Fruit fly (Drosophila melanogaster) whole organism, pupa: ENCODE results near the gene CG16782.

Experiments
- CG4496 ChIP-seq: fragments of 200-800 bp; sonication (Bioruptor generic); IDR thresholded peaks from 3 replicates; pipeline ENCODE4 v1.3.6; 2022; ENCODE audit warnings: missing biosample characterization, missing genetic modification characterization
- CG8159 ChIP-seq: fragments of 200-800 bp; sonication (Bioruptor generic); optimal IDR thresholded peaks from 3 replicates; lab custom pipeline; 2018; ENCODE audit warnings: missing biosample characterization, mild to moderate bottlenecking, missing genetic modification characterization, moderate library complexity
- EcR ChIP-seq: fragments of 200-800 bp; sonication (Bioruptor generic); optimal IDR thresholded peaks from 3 replicates; lab custom pipeline; 2019; ENCODE audit warnings: missing biosample characterization, missing genetic modification characterization, mild to moderate bottlenecking, moderate library complexity, missing genetic modification reagents
- Ets98B ChIP-seq: fragments of 200-800 bp; sonication (Bioruptor generic); IDR thresholded peaks from 2 replicates; pipeline ENCODE4 v1.3.6; 2022; ENCODE audit warnings: missing biosample characterization, missing genetic modification characterization
- Pif1B ChIP-seq: fragments of 200-800 bp; sonication (Bioruptor generic); optimal IDR thresholded peaks from 3 replicates; lab custom pipeline; 2016; ENCODE audit warnings: missing biosample characterization, missing genetic modification characterization

- no peak for TF ChIP-seq EcR
- TF ChIP-seq CG8159 (tag; lab: Kevin White, UChicago), result no peak
- TF ChIP-seq Ets98B (GFP tag; lab: Robert Waterston, UW), result no peak; the same call in 1 of the 2 replicates
- no peak for TF ChIP-seq Pif1B (GFP tag; lab: Kevin White, UChicago)
- 0 out of 3 replicates have a peak, but pooled peaks have one; percentile 30 for TF ChIP-seq CG4496 (GFP tag; lab: Robert Waterston, UW)
Observed at dm6 chrX:3440506-3440905, 19.5 kb downstream of the CG16782 start.
